Fruit fly (Drosophila melanogaster) whole organism, pupa: ENCODE data around the gene CG33223.
A peak's percentile ranks its signal among the peaks of the same experiment; 100 is the strongest.

Source experiments
- CG10348 ChIP-seq: fragments of 200-800 bp; sonication (Bioruptor generic); IDR thresholded peaks from 2 replicates; pipeline ENCODE4 v1.3.6; 2022; ENCODE audit warnings: missing biosample characterization, missing genetic modification characterization
- CG12605 ChIP-seq: fragments of 200-800 bp; sonication (Bioruptor generic); IDR thresholded peaks from 2 replicates; pipeline ENCODE4 v1.3.6; 2022; ENCODE audit warnings: missing biosample characterization, missing genetic modification characterization
- CG13204 ChIP-seq: fragments of 200-800 bp; sonication (Bioruptor generic); optimal IDR thresholded peaks from 2 replicates; lab custom pipeline; 2018; ENCODE audit warnings: missing biosample characterization, mild to moderate bottlenecking, missing genetic modification characterization, moderate library complexity
- CG14655 ChIP-seq: fragments of 200-800 bp; sonication (Bioruptor generic); optimal IDR thresholded peaks from 3 replicates; lab custom pipeline; 2017; ENCODE audit warnings: mild to moderate bottlenecking, missing biosample characterization, missing genetic modification reagents, missing genetic modification characterization
- CG15710 ChIP-seq: fragments of 200-800 bp; sonication (Bioruptor generic); optimal IDR thresholded peaks from 2 replicates; lab custom pipeline; 2018; ENCODE audit warnings: missing biosample characterization, mild to moderate bottlenecking, missing genetic modification characterization, moderate library complexity
- CG17806 ChIP-seq: fragments of 200-800 bp; sonication (Bioruptor generic); optimal IDR thresholded peaks from 2 replicates; lab custom pipeline; 2018; ENCODE audit warnings: missing biosample characterization, mild to moderate bottlenecking, missing genetic modification characterization, moderate library complexity
- CG32121 ChIP-seq: fragments of 200-800 bp; sonication (Bioruptor generic); IDR thresholded peaks from 2 replicates; pipeline ENCODE4 v1.3.6; 2022; ENCODE audit warnings: missing biosample characterization, missing genetic modification characterization
- CG34367 ChIP-seq: fragments of 200-800 bp; sonication (Bioruptor generic); optimal IDR thresholded peaks from 2 replicates; lab custom pipeline; 2018; ENCODE audit warnings: missing biosample characterization, mild to moderate bottlenecking, missing genetic modification characterization
- CG4496 ChIP-seq: fragments of 200-800 bp; sonication (Bioruptor generic); IDR thresholded peaks from 3 replicates; pipeline ENCODE4 v1.3.6; 2022; ENCODE audit warnings: missing biosample characterization, missing genetic modification characterization
- CG8159 ChIP-seq: fragments of 200-800 bp; sonication (Bioruptor generic); optimal IDR thresholded peaks from 3 replicates; lab custom pipeline; 2018; ENCODE audit warnings: missing biosample characterization, mild to moderate bottlenecking, missing genetic modification characterization, moderate library complexity
- CG8301 ChIP-seq: fragments of 200-800 bp; sonication (Bioruptor generic); optimal IDR thresholded peaks from 2 replicates; lab custom pipeline; 2018; ENCODE audit warnings: missing biosample characterization, mild to moderate bottlenecking, missing genetic modification characterization
- CG9948 ChIP-seq: fragments of 200-800 bp; sonication (Bioruptor generic); optimal IDR thresholded peaks from 2 replicates; lab custom pipeline; 2018; ENCODE audit warnings: missing biosample characterization, mild to moderate bottlenecking, missing genetic modification characterization, moderate library complexity
- D1 ChIP-seq: fragments of 200-800 bp; sonication (Bioruptor generic); optimal IDR thresholded peaks from 2 replicates; lab custom pipeline; 2018; ENCODE audit warnings: missing biosample characterization, mild to moderate bottlenecking, missing genetic modification characterization, moderate library complexity
- EcR ChIP-seq: fragments of 200-800 bp; sonication (Bioruptor generic); optimal IDR thresholded peaks from 3 replicates; lab custom pipeline; 2019; ENCODE audit warnings: missing biosample characterization, missing genetic modification characterization, mild to moderate bottlenecking, moderate library complexity, missing genetic modification reagents
- Ets98B ChIP-seq: fragments of 200-800 bp; sonication (Bioruptor generic); IDR thresholded peaks from 2 replicates; pipeline ENCODE4 v1.3.6; 2022; ENCODE audit warnings: missing biosample characterization, missing genetic modification characterization
- Pif1A ChIP-seq: fragments of 200-800 bp; sonication (Bioruptor generic); optimal IDR thresholded peaks from 3 replicates; lab custom pipeline; 2016; ENCODE audit warnings: missing biosample characterization, missing genetic modification characterization
- Pif1B ChIP-seq: fragments of 200-800 bp; sonication (Bioruptor generic); optimal IDR thresholded peaks from 3 replicates; lab custom pipeline; 2016; ENCODE audit warnings: missing biosample characterization, missing genetic modification characterization
- Snoo ChIP-seq: fragments of 200-800 bp; sonication (Bioruptor generic); optimal IDR thresholded peaks from 3 replicates; lab custom pipeline; 2017; ENCODE audit warnings: missing biosample characterization, mild to moderate bottlenecking, missing genetic modification characterization, inconsistent platforms
- fd96Ca ChIP-seq: fragments of 200-800 bp; sonication (Bioruptor generic); IDR thresholded peaks from 3 replicates; pipeline ENCODE4 v1.3.6; 2022; ENCODE audit warnings: missing biosample characterization, missing genetic modification characterization
- gl ChIP-seq: fragments of 200-800 bp; sonication (Bioruptor generic); optimal IDR thresholded peaks from 2 replicates; lab custom pipeline; 2018; ENCODE audit warnings: missing biosample characterization, mild to moderate bottlenecking, missing genetic modification characterization
- rn ChIP-seq: fragments of 200-800 bp; sonication (Bioruptor generic); IDR thresholded peaks from 2 replicates; pipeline ENCODE4 v1.3.6; 2022; ENCODE audit warnings: missing biosample characterization, missing genetic modification characterization

CG33223 gene

dm6 chrX:8444279-8444678, 39.4 kb downstream of the CG33223 start:
- no peak for TF ChIP-seq CG15710
- TF ChIP-seq, all 21 proteins: peak for 0

DNA sequence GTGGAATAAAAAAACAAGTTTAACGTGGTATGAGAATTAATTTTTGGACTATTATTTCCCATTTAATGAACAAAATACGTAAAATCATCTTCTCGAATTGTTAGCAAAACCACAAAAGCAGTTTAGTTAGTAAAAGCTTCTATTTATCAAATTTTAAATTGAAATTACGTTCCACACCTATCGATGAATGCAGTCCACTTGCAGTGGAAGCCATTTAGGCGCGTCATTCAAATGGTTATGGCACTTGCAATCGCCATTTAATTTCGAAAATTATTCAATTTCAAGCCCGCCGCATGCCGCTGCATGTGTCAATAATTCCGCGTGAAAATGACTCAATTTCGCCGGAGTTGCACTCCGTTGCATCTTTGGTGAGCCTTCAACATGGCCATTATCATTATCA, 40.8 kb downstream of the CG33223 start:
- TF ChIP-seq CG10348 (GFP tag; lab: Robert Waterston, UW) (no peak), Ets98B (no peak), CG13204 (GFP tag; lab: Kevin White, UChicago) (no peak), gl (tag; lab: Kevin White, UChicago) (no peak), CG15710 (no peak), CG34367 (tag; lab: Kevin White, UChicago) (no peak), EcR (no peak), D1 (tag; lab: Kevin White, UChicago) (no peak), CG14655 (GFP tag; lab: Kevin White, UChicago) (no peak), CG4496 (GFP tag; lab: Robert Waterston, UW) (no peak), CG8159 (no peak), CG12605 (no peak), CG32121 (GFP tag; lab: Robert Waterston, UW) (no peak), Pif1A (no peak), Snoo (no peak), Pif1B (GFP tag; lab: Kevin White, UChicago) (no peak), CG8301 (no peak), CG9948 (tag; lab: Kevin White, UChicago) (no peak), fd96Ca (GFP tag; lab: Robert Waterston, UW) (no peak), rn (no peak)

DNA sequence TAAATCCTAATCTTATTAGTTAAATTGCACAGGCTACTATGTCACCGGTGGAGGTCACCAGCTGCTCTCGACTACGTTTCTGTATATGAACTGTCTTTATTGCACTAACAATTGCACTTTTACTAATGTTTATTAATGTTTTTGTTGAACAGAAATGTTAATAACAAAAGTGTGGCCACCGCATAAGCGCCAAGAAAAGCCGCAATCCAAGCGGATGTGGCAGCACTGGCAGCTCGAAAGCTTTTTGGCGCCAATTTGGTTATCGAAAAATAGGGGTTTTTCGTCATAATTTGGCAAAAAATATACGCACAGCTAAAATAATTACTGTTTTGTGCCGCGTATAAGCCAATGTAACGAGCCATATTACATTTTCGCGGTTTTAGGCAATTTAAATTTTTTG, 41.5 kb downstream of the CG33223 start, which contains the start of gene CG12123:
TSS of gene CG12123 (minus strand) at position 188 of the 400 bp plus-strand sequence.
- no peak for TF ChIP-seq CG8301
- TF ChIP-seq gl (tag; lab: Kevin White, UChicago): no peak
- TF ChIP-seq CG12605: no peak
- no peak for TF ChIP-seq CG17806 (tag; lab: Kevin White, UChicago)
- no peak for TF ChIP-seq CG34367 (tag; lab: Kevin White, UChicago)
- TF ChIP-seq CG10348 (GFP tag; lab: Robert Waterston, UW): no peak
- no peak for TF ChIP-seq rn
- no peak for TF ChIP-seq fd96Ca (GFP tag; lab: Robert Waterston, UW)
- no peak for TF ChIP-seq CG4496 (GFP tag; lab: Robert Waterston, UW)
- no peak for TF ChIP-seq CG9948 (tag; lab: Kevin White, UChicago)
- TF ChIP-seq CG14655 (GFP tag; lab: Kevin White, UChicago): no peak

dm6 chrX:8437285-8438110, 46.2 kb downstream of the CG33223 start, which contains the start of gene Miga:
TSS of gene Miga (minus strand) at chrX:8437820.
- peak; percentile 36 for TF ChIP-seq Pif1B (GFP tag; lab: Kevin White, UChicago)
- TF ChIP-seq Ets98B: peak; percentile 11; the same call in 1 of the 2 replicates
- TF ChIP-seq gl (tag; lab: Kevin White, UChicago): no peak
- no peak for TF ChIP-seq CG13204 (GFP tag; lab: Kevin White, UChicago)
- TF ChIP-seq CG34367 (tag; lab: Kevin White, UChicago): no peak
- TF ChIP-seq CG14655 (GFP tag; lab: Kevin White, UChicago): no peak
- TF ChIP-seq EcR: peak; percentile 92
- peak; percentile 32; the same call in 1 of the 2 replicates for TF ChIP-seq CG32121 (GFP tag; lab: Robert Waterston, UW)
- no peak for TF ChIP-seq fd96Ca (GFP tag; lab: Robert Waterston, UW)
- no peak for TF ChIP-seq CG17806 (tag; lab: Kevin White, UChicago)
- TF ChIP-seq CG12605: no peak
- TF ChIP-seq CG8301: peak; percentile 2
- no peak for TF ChIP-seq D1 (tag; lab: Kevin White, UChicago)
- no peak for TF ChIP-seq CG15710
- TF ChIP-seq rn: no peak
- no peak for TF ChIP-seq Pif1A
- TF ChIP-seq CG10348 (GFP tag; lab: Robert Waterston, UW): no peak
- 0 out of 3 replicates have a peak, but pooled peaks have one; percentile 40 for TF ChIP-seq CG4496 (GFP tag; lab: Robert Waterston, UW)
- TF ChIP-seq Snoo: no peak
- TF ChIP-seq CG9948 (tag; lab: Kevin White, UChicago): no peak
- no peak for TF ChIP-seq CG8159

- TF ChIP-seq CG4496 (GFP tag; lab: Robert Waterston, UW) (peak; percentile 10; the same call in 1 of the 3 replicates), Pif1A (no peak), CG13204 (GFP tag; lab: Kevin White, UChicago) (no peak), CG12605 (peak; percentile 11; the same call in 1 of the 2 replicates), Snoo (peak; percentile 6), CG34367 (tag; lab: Kevin White, UChicago) (peak; percentile 49), fd96Ca (GFP tag; lab: Robert Waterston, UW) (0 out of 3 replicates have a peak, but pooled peaks have one; percentile 23), Pif1B (GFP tag; lab: Kevin White, UChicago) (no peak), CG15710 (peak; percentile 34), CG17806 (tag; lab: Kevin White, UChicago) (peak; percentile 32), Ets98B (peak; percentile 18; the same call in 1 of the 2 replicates), rn (no peak), CG32121 (GFP tag; lab: Robert Waterston, UW) (peak; percentile 30; the same call in 1 of the 2 replicates), CG10348 (GFP tag; lab: Robert Waterston, UW) (no peak)
- TF ChIP-seq, all 21 proteins: peak for 9
These were observed 46.9 kb downstream of the CG33223 start, which contains the start of gene CG1440 for dm6 chrX:8436656-8437284. TSS of gene CG1440 (plus strand) at chrX:8437057.
